Fruit fly (Drosophila melanogaster): ENCODE results near the gene Pp2C1.

dm6 chrX:4678913-4679812, 7.5 kb downstream of the Pp2C1 start, which contains the start of gene fzr:
- no peak for TF ChIP-seq ttk (optimal IDR thresholded peaks at IDR 0.05)
- TF ChIP-seq insv (optimal IDR thresholded peaks at IDR 0.05) = no peak
- no peak for TF ChIP-seq Myc (optimal IDR thresholded peaks at IDR 0.05)
